Worm (Caenorhabditis elegans) whole organism, L4 larva: Measurements from ENCODE around the gene skr-21.

Source experiments
- ZK546.5 ChIP-seq, 2 experiments: sonication (generic microtip); optimal IDR thresholded peaks; 2 replicates each; lab custom pipeline; 2017; ENCODE audit warnings: missing biosample characterization in 2 of 2, missing genetic modification characterization in 2 of 2
- ceh-82 ChIP-seq: sonication (generic microtip); optimal IDR thresholded peaks from 2 replicates; lab custom pipeline; 2017; ENCODE audit warnings: missing biosample characterization, missing genetic modification characterization
- ces-1 ChIP-seq: fragments of 150-350 bp; sonication (generic microtip); optimal IDR thresholded peaks from 4 replicates; lab custom pipeline; 2014; ENCODE audit warnings: missing biosample characterization, missing genetic modification reagents, missing genetic modification characterization
- cey-2 ChIP-seq: sonication (generic microtip); optimal IDR thresholded peaks from 3 replicates; lab custom pipeline; 2017; ENCODE audit warnings: missing genetic modification characterization, mild to moderate bottlenecking, missing compliant biosample characterization, antibody characterized with exemption, borderline replicate concordance; ENCODE audit not compliant: insufficient read depth
- fos-1 ChIP-seq: fragments of 150-350 bp; optimal IDR thresholded peaks from 2 replicates; lab custom pipeline; 2014; ENCODE audit warnings: missing biosample characterization, missing genetic modification characterization
- lin-15B ChIP-seq: fragments of 150-350 bp; sonication (generic microtip); optimal IDR thresholded peaks from 3 replicates; lab custom pipeline; 2014; ENCODE audit warnings: missing biosample characterization, missing genetic modification characterization
- madf-9 ChIP-seq: fragments of 200-800 bp; sonication (Bioruptor generic); conservative IDR thresholded peaks from 2 replicates; pipeline ENCODE4 v1.3.6; 2022; ENCODE audit warnings: missing genetic modification reagents, missing genetic modification characterization, missing compliant biosample characterization
- nhr-10 ChIP-seq: fragments of 150-350 bp; optimal IDR thresholded peaks from 2 replicates; lab custom pipeline; 2014; ENCODE audit warnings: missing biosample characterization, missing genetic modification characterization
- nhr-102 ChIP-seq: sonication (generic microtip); optimal IDR thresholded peaks from 2 replicates; lab custom pipeline; 2016; ENCODE audit warnings: mild to moderate bottlenecking, missing genetic modification characterization, moderate library complexity, missing compliant biosample characterization
- nhr-237 ChIP-seq: sonication (generic microtip); optimal IDR thresholded peaks from 2 replicates; lab custom pipeline; 2017; ENCODE audit warnings: missing biosample characterization, missing genetic modification characterization
- nhr-6 ChIP-seq: fragments of 150-350 bp; optimal IDR thresholded peaks from 2 replicates; lab custom pipeline; 2014; ENCODE audit warnings: missing biosample characterization, missing genetic modification characterization
- snpc-4 ChIP-seq: fragments of 150-350 bp; optimal IDR thresholded peaks from 2 replicates; lab custom pipeline; 2014; ENCODE audit warnings: missing biosample characterization, missing genetic modification characterization
- unc-62 ChIP-seq, 3 experiments: fragments of 150-350 bp in 1 of 3; sonication (generic microtip); optimal IDR thresholded peaks in 2 of 3; peaks in 1 of 3; 1 replicate in 1 of 3; 2 replicates in 2 of 3; lab custom pipeline; 2014 to 2017; ENCODE audit warnings: missing biosample characterization in 3 of 3, missing genetic modification characterization in 3 of 3, missing genetic modification reagents in 3 of 3, missing genotype in 1 of 3
- zip-2 ChIP-seq: fragments of 150-350 bp; optimal IDR thresholded peaks from 2 replicates; lab custom pipeline; 2014; ENCODE audit warnings: missing biosample characterization, missing genetic modification characterization

DNA sequence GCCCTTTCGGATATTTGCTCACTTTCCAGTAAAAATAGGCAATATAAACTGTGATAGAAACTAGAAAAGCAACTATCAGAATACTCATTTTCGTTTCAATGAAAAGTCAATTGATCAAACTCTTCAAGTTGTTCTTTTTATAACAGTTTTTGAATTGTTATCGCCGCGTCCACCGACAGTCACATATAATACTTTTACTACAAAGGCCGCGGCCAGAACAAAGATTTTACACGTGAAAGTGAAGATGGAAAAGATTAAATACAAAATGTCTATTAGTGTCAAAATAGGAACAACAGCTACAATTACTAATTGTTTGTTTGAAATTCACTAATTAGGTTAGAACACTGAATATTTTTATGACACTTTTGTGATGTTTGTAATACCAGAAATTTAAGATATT, 43.1 kb upstream of the skr-21 start, which contains the start of gene cyp-14A2:
- TF ChIP-seq lin-15B (tag; lab: Kevin White, UChicago) (no peak), zip-2 (tag; lab: Kevin White, UChicago) (no peak), unc-62 (GFP tag; optimal IDR thresholded peaks at IDR 0.05 in 1 of 2; lab: Kevin White, UChicago) (no peak), unc-62 (tag; optimal IDR thresholded peaks at IDR 0.05; lab: Kevin White, UChicago) (no peak), nhr-10 (no peak), nhr-237 (tag; lab: Kevin White, UChicago) (no peak), cey-2 (no peak), snpc-4 (tag; lab: Kevin White, UChicago) (no peak), nhr-6 (tag; lab: Kevin White, UChicago) (no peak), madf-9 (no peak), ZK546.5 (tag; optimal IDR thresholded peaks at IDR 0.05; lab: Kevin White, UChicago) (no peak), ces-1 (no peak), nhr-102 (tag; lab: Kevin White, UChicago) (no peak), fos-1 (tag; lab: Kevin White, UChicago) (no peak), ceh-82 (no peak)
